Fruit fly (Drosophila melanogaster) whole organism, prepupa: ENCODE measurements around the gene Patsas.

ENCODE experiments used
- CG11294 ChIP-seq: fragments of 200-800 bp; sonication (Bioruptor generic); IDR thresholded peaks from 2 replicates; pipeline ENCODE4 v1.3.6; 2022; ENCODE audit warnings: missing biosample characterization, missing genetic modification characterization
- CG6808 ChIP-seq: fragments of 200-800 bp; sonication (Bioruptor generic); optimal IDR thresholded peaks from 3 replicates; lab custom pipeline; 2017; ENCODE audit warnings: missing biosample characterization, missing genetic modification characterization, mild to moderate bottlenecking, moderate library complexity, missing genetic modification reagents
- CG7368 ChIP-seq: fragments of 200-800 bp; sonication (Bioruptor generic); optimal IDR thresholded peaks from 3 replicates; lab custom pipeline; 2016; ENCODE audit warnings: missing biosample characterization, missing genetic modification characterization
- Eip78C ChIP-seq: fragments of 200-800 bp; sonication (Bioruptor generic); peaks from one replicate; lab custom pipeline; 2016; ENCODE audit warnings: missing biosample characterization, missing genetic modification characterization
- Hr38 ChIP-seq: sonication (Bioruptor generic); optimal IDR thresholded peaks from 2 replicates; lab custom pipeline; 2016; ENCODE audit warnings: missing biosample characterization, missing genetic modification characterization
- Lpt ChIP-seq: fragments of 200-800 bp; sonication (Bioruptor generic); optimal IDR thresholded peaks from 3 replicates; lab custom pipeline; 2016; ENCODE audit warnings: missing biosample characterization, missing genetic modification characterization
- Sox15 ChIP-seq: fragments of 200-800 bp; sonication (Bioruptor generic); optimal IDR thresholded peaks from 3 replicates; lab custom pipeline; 2016; ENCODE audit warnings: missing biosample characterization, missing genetic modification characterization

DNA sequence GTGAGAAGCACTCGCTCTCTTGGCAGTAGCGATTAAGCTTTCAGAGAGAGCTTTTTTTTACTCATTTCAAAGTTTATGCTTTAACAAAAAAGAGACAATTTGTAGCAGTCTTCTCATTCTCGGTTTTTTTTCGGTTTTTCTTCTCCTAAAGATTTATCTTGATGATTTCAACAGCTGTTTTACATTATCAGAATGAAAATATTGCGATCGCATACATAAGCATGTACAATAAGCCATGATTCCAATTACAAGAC is 31.0 kb upstream of the Patsas start:
- no peak for TF ChIP-seq CG6808 (GFP tag; lab: Kevin White, UChicago)
- TF ChIP-seq CG11294 (GFP tag; lab: Robert Waterston, UW): no peak
- TF ChIP-seq Sox15: no peak
- no peak for TF ChIP-seq Hr38 (GFP tag; lab: Kevin White, UChicago)
- no peak for TF ChIP-seq Lpt (GFP tag; lab: Kevin White, UChicago)
- no peak for TF ChIP-seq CG7368 (GFP tag; lab: Kevin White, UChicago)
- TF ChIP-seq Eip78C (GFP tag; lab: Kevin White, UChicago): no peak
